Worm (Caenorhabditis elegans) whole organism, L4 larva: ENCODE measurements around the gene elp-1.

Source experiments
- F10B5.3 ChIP-seq: sonication (generic microtip); optimal IDR thresholded peaks from 2 replicates; lab custom pipeline; 2016; ENCODE audit warnings: mild to moderate bottlenecking, missing genetic modification characterization, missing compliant biosample characterization
- F49E8.2 ChIP-seq: sonication (generic microtip); optimal IDR thresholded peaks from 2 replicates; lab custom pipeline; 2016; ENCODE audit warnings: missing compliant biosample characterization, mild to moderate bottlenecking, missing genetic modification characterization, borderline replicate concordance
- T26A8.4 ChIP-seq: fragments of 200-800 bp; sonication (Bioruptor generic); IDR thresholded peaks from 2 replicates; pipeline ENCODE4 v1.3.6; 2022; ENCODE audit warnings: missing genetic modification characterization, missing compliant biosample characterization
- Y105C5A.15 ChIP-seq: fragments of 200-800 bp; sonication (Bioruptor generic); IDR thresholded peaks from 2 replicates; pipeline ENCODE4 v1.3.6; 2022; ENCODE audit warnings: missing genetic modification characterization, missing compliant biosample characterization
- Y48G9A.11 ChIP-seq: fragments of 200-800 bp; sonication (Bioruptor generic); IDR thresholded peaks from 2 replicates; pipeline ENCODE4 v1.3.6; 2022; ENCODE audit warnings: missing genetic modification reagents, missing genetic modification characterization, missing compliant biosample characterization
- Y75B8A.6 ChIP-seq: fragments of 200-800 bp; sonication (Bioruptor generic); IDR thresholded peaks from 2 replicates; pipeline ENCODE4 v1.3.6; 2022; ENCODE audit warnings: missing genetic modification reagents, missing genetic modification characterization, missing compliant biosample characterization
- ZK337.2 ChIP-seq: fragments of 200-800 bp; sonication (Bioruptor generic); IDR thresholded peaks from 2 replicates; pipeline ENCODE4 v1.3.6; 2022; ENCODE audit warnings: missing genetic modification reagents, missing genetic modification characterization, missing compliant biosample characterization
- ZK546.5 ChIP-seq, 2 experiments: sonication (generic microtip); optimal IDR thresholded peaks; 2 replicates each; lab custom pipeline; 2017; ENCODE audit warnings: missing biosample characterization in 2 of 2, missing genetic modification characterization in 2 of 2
- ama-1 ChIP-seq: fragments of 150-350 bp; optimal IDR thresholded peaks from 2 replicates; lab custom pipeline; 2014; ENCODE audit warnings: inconsistent platforms, mixed read lengths
- arid-1 ChIP-seq: fragments of 200-800 bp; sonication (Bioruptor generic); conservative IDR thresholded peaks from 2 replicates; pipeline ENCODE4 v1.3.6; 2022; ENCODE audit warnings: missing genetic modification reagents, missing genetic modification characterization, missing compliant biosample characterization
- attf-4 ChIP-seq: sonication (generic microtip); optimal IDR thresholded peaks from 3 replicates; lab custom pipeline; 2017; ENCODE audit warnings: missing biosample characterization, missing genetic modification characterization
- ceh-20 ChIP-seq: fragments of 200-800 bp; sonication (Bioruptor generic); IDR thresholded peaks from 2 replicates; pipeline ENCODE4 v1.3.6; 2022; ENCODE audit warnings: missing genetic modification reagents, missing genetic modification characterization, missing compliant biosample characterization
- ceh-28 ChIP-seq: fragments of 150-350 bp; optimal IDR thresholded peaks from 2 replicates; lab custom pipeline; 2014; ENCODE audit warnings: missing biosample characterization, missing genetic modification reagents, missing genetic modification characterization
- ceh-32 ChIP-seq: sonication (generic microtip); optimal IDR thresholded peaks from 2 replicates; lab custom pipeline; 2016; ENCODE audit warnings: mild to moderate bottlenecking, missing genetic modification characterization, missing compliant biosample characterization; ENCODE audit not compliant: poor library complexity
- ceh-62 ChIP-seq: sonication (generic microtip); optimal IDR thresholded peaks from 2 replicates; lab custom pipeline; 2017; ENCODE audit warnings: missing biosample characterization, missing genetic modification characterization
- ces-1 ChIP-seq: fragments of 150-350 bp; sonication (generic microtip); optimal IDR thresholded peaks from 4 replicates; lab custom pipeline; 2014; ENCODE audit warnings: missing biosample characterization, missing genetic modification reagents, missing genetic modification characterization
- cey-2 ChIP-seq: sonication (generic microtip); optimal IDR thresholded peaks from 3 replicates; lab custom pipeline; 2017; ENCODE audit warnings: missing genetic modification characterization, mild to moderate bottlenecking, missing compliant biosample characterization, antibody characterized with exemption, borderline replicate concordance; ENCODE audit not compliant: insufficient read depth
- daf-12 ChIP-seq: fragments of 150-350 bp; optimal IDR thresholded peaks from 2 replicates; lab custom pipeline; 2014; ENCODE audit warnings: missing biosample characterization, missing genetic modification reagents, missing genetic modification characterization
- daf-19 ChIP-seq: fragments of 200-800 bp; sonication (Bioruptor generic); conservative IDR thresholded peaks from 2 replicates; pipeline ENCODE4 v1.3.6; 2022; ENCODE audit warnings: missing genetic modification characterization, missing compliant biosample characterization
- daf-8 ChIP-seq: fragments of 200-800 bp; sonication (Bioruptor generic); IDR thresholded peaks from 2 replicates; pipeline ENCODE4 v1.3.6; 2022; ENCODE audit warnings: missing genetic modification characterization, missing compliant biosample characterization
- dmd-6 ChIP-seq: fragments of 200-800 bp; sonication (Bioruptor generic); IDR thresholded peaks from 2 replicates; pipeline ENCODE4 v1.3.6; 2022; ENCODE audit warnings: missing genetic modification reagents, missing genetic modification characterization, missing compliant biosample characterization
- dmd-8 ChIP-seq: fragments of 200-800 bp; sonication (Bioruptor generic); IDR thresholded peaks from 2 replicates; pipeline ENCODE4 v1.3.6; 2022; ENCODE audit warnings: missing genetic modification characterization, missing compliant biosample characterization
- dmd-9 ChIP-seq: fragments of 200-800 bp; sonication (Bioruptor generic); IDR thresholded peaks from 2 replicates; pipeline ENCODE4 v1.3.6; 2022; ENCODE audit warnings: missing genetic modification reagents, missing genetic modification characterization, missing compliant biosample characterization
- dpl-1 ChIP-seq: fragments of 150-350 bp; optimal IDR thresholded peaks from 2 replicates; lab custom pipeline; 2014; ENCODE audit warnings: missing biosample characterization, missing genetic modification reagents, missing genetic modification characterization
- duxl-1 ChIP-seq: sonication (generic microtip); optimal IDR thresholded peaks from 2 replicates; lab custom pipeline; 2016; ENCODE audit warnings: mild to moderate bottlenecking, missing genetic modification characterization, moderate library complexity, missing compliant biosample characterization; ENCODE audit not compliant: poor library complexity
- dve-1 ChIP-seq: sonication (generic microtip); optimal IDR thresholded peaks from 2 replicates; lab custom pipeline; 2017; ENCODE audit warnings: antibody characterized with exemption, mild to moderate bottlenecking, missing genetic modification characterization, missing compliant biosample characterization; ENCODE audit not compliant: insufficient read depth
- egl-27 ChIP-seq: sonication (generic microtip); optimal IDR thresholded peaks from 3 replicates; lab custom pipeline; 2017; ENCODE audit warnings: missing biosample characterization, missing genetic modification reagents, missing genetic modification characterization
- egl-43 ChIP-seq: fragments of 200-800 bp; sonication (Bioruptor generic); IDR thresholded peaks from 2 replicates; pipeline ENCODE4 v1.3.6; 2022; ENCODE audit warnings: missing genetic modification reagents, missing genetic modification characterization, missing compliant biosample characterization
- fos-1 ChIP-seq: fragments of 150-350 bp; optimal IDR thresholded peaks from 2 replicates; lab custom pipeline; 2014; ENCODE audit warnings: missing biosample characterization, missing genetic modification characterization
- gei-8 ChIP-seq: fragments of 200-800 bp; sonication (Bioruptor generic); optimal IDR thresholded peaks from 2 replicates; lab custom pipeline; 2018; ENCODE audit warnings: mild to moderate bottlenecking, missing genetic modification characterization, missing compliant biosample characterization
- hif-1 ChIP-seq, 2 experiments: sonication (generic microtip); optimal IDR thresholded peaks; 2 replicates each; lab custom pipeline; 2016 to 2017; ENCODE audit warnings: missing compliant biosample characterization in 2 of 2, missing genetic modification characterization in 2 of 2, missing genetic modification reagents in 2 of 2, missing genotype in 2 of 2, mild to moderate bottlenecking in 1 of 2
- lin-13 ChIP-seq: fragments of 150-350 bp; optimal IDR thresholded peaks from 2 replicates; lab custom pipeline; 2014; ENCODE audit warnings: missing biosample characterization, missing genetic modification reagents, missing genetic modification characterization
- lin-15B ChIP-seq: fragments of 150-350 bp; sonication (generic microtip); optimal IDR thresholded peaks from 3 replicates; lab custom pipeline; 2014; ENCODE audit warnings: missing biosample characterization, missing genetic modification characterization
- lin-29 ChIP-seq: fragments of 200-800 bp; sonication (Bioruptor generic); IDR thresholded peaks from 2 replicates; pipeline ENCODE4 v1.3.6; 2022; ENCODE audit warnings: missing genetic modification reagents, missing genetic modification characterization, missing compliant biosample characterization
- lin-39 ChIP-seq: fragments of 150-350 bp; optimal IDR thresholded peaks from 2 replicates; lab custom pipeline; 2014; ENCODE audit warnings: missing biosample characterization, missing genetic modification reagents, missing genetic modification characterization
- madf-5 ChIP-seq, 2 experiments: fragments of 200-800 bp; sonication (Bioruptor generic); IDR thresholded peaks; 2 replicates each; pipeline ENCODE4 v1.3.6; 2022; ENCODE audit warnings: missing compliant biosample characterization in 2 of 2, missing genetic modification characterization in 2 of 2
- madf-9 ChIP-seq: fragments of 200-800 bp; sonication (Bioruptor generic); conservative IDR thresholded peaks from 2 replicates; pipeline ENCODE4 v1.3.6; 2022; ENCODE audit warnings: missing genetic modification reagents, missing genetic modification characterization, missing compliant biosample characterization
- mdt-29 ChIP-seq: fragments of 200-800 bp; sonication (Bioruptor generic); IDR thresholded peaks from 2 replicates; pipeline ENCODE4 v1.3.6; 2022; ENCODE audit warnings: missing genetic modification reagents, missing genetic modification characterization, missing compliant biosample characterization
- mep-1 ChIP-seq: fragments of 150-350 bp; sonication (generic microtip); optimal IDR thresholded peaks from 3 replicates; lab custom pipeline; 2014; ENCODE audit warnings: missing biosample characterization, missing genetic modification characterization
- nhr-111 ChIP-seq: fragments of 200-800 bp; sonication (Bioruptor generic); optimal IDR thresholded peaks from 2 replicates; lab custom pipeline; 2018; ENCODE audit warnings: mild to moderate bottlenecking, missing genetic modification characterization, missing compliant biosample characterization
- nhr-41 ChIP-seq: fragments of 200-800 bp; sonication (Bioruptor generic); IDR thresholded peaks from 2 replicates; pipeline ENCODE4 v1.3.6; 2022; ENCODE audit warnings: missing genetic modification reagents, missing genetic modification characterization, missing compliant biosample characterization
- nhr-76 ChIP-seq: fragments of 150-350 bp; optimal IDR thresholded peaks from 2 replicates; lab custom pipeline; 2014; ENCODE audit warnings: missing biosample characterization, missing genetic modification characterization
- nhr-77 ChIP-seq: fragments of 150-350 bp; optimal IDR thresholded peaks from 2 replicates; lab custom pipeline; 2014; ENCODE audit warnings: missing biosample characterization, missing genetic modification characterization
- php-3 ChIP-seq: fragments of 200-800 bp; sonication (Bioruptor generic); IDR thresholded peaks from 2 replicates; pipeline ENCODE4 v1.3.6; 2022; ENCODE audit warnings: missing genetic modification reagents, missing genetic modification characterization, missing compliant biosample characterization
- pqm-1 ChIP-seq: sonication (generic microtip); optimal IDR thresholded peaks from 2 replicates; lab custom pipeline; 2017; ENCODE audit warnings: missing biosample characterization, missing genetic modification characterization
- saeg-2 ChIP-seq: fragments of 200-800 bp; sonication (Bioruptor generic); IDR thresholded peaks from 2 replicates; pipeline ENCODE4 v1.3.6; 2022; ENCODE audit warnings: missing genetic modification reagents, missing genetic modification characterization, missing compliant biosample characterization
- skn-1 ChIP-seq: fragments of 150-350 bp; optimal IDR thresholded peaks from 2 replicates; lab custom pipeline; 2014; ENCODE audit warnings: missing biosample characterization, missing genetic modification characterization
- tra-1 ChIP-seq: fragments of 200-800 bp; sonication (Bioruptor generic); IDR thresholded peaks from 2 replicates; pipeline ENCODE4 v1.3.6; 2022; ENCODE audit warnings: missing genetic modification reagents, missing genetic modification characterization, missing compliant biosample characterization
- unc-130 ChIP-seq: sonication (generic microtip); optimal IDR thresholded peaks from 2 replicates; lab custom pipeline; 2016; ENCODE audit warnings: missing genetic modification reagents, missing genetic modification characterization, missing compliant biosample characterization
- zip-2 ChIP-seq: fragments of 150-350 bp; optimal IDR thresholded peaks from 2 replicates; lab custom pipeline; 2014; ENCODE audit warnings: missing biosample characterization, missing genetic modification characterization
- ztf-11 ChIP-seq: fragments of 150-350 bp; optimal IDR thresholded peaks from 2 replicates; lab custom pipeline; 2014; ENCODE audit warnings: missing biosample characterization, missing genetic modification characterization

elp-1 gene

DNA sequence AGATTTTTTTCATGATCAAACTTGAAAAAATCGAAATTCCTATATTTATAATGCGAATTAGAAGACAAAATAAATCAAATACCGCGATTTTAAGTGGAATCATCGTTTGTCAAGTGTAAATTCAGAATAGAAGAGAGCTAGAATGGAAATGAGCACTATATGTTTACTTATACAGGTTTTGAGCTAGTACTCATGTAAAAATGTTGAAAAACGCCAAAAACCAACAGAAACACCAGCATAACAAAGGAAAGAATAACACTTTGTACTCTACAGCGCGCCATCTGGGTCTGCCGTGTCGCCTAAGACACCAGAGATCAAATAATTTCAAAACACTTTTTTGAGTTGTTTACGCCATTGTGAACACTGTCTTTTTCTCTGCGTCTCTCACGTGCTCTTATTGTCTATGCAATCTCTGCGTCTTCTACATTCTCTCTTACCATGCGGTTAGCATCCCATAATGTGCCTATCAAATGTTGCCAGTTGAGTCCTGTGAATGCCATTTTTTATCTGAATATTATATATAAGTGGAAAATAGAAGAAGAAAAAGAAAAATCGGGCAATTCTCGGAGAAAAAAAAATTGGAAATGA, 41.1 kb downstream of the elp-1 start, which contains the start of gene ipla-3 (continued):
- TF ChIP-seq attf-4 (no peak), mdt-29 (GFP tag; lab: Robert Waterston, UW) (no peak), ZK337.2 (GFP tag; lab: Robert Waterston, UW) (no peak), egl-27 (tag; lab: Kevin White, UChicago) (no peak), F49E8.2 (tag; lab: Kevin White, UChicago) (no peak), hif-1 (tag; optimal IDR thresholded peaks at IDR 0.05; lab: Kevin White, UChicago) (peak in 1 of 2 experiments; percentile 48), dpl-1 (GFP tag; lab: Kevin White, UChicago) (peak; percentile 54), lin-39 (tag; lab: Kevin White, UChicago) (no peak), ztf-11 (tag; lab: Kevin White, UChicago) (no peak), daf-12 (tag; lab: Kevin White, UChicago) (no peak), ZK546.5 (tag; optimal IDR thresholded peaks at IDR 0.05; lab: Kevin White, UChicago) (no peak), ceh-32 (tag; lab: Kevin White, UChicago) (no peak), nhr-111 (no peak), gei-8 (GFP tag; lab: Kevin White, UChicago) (no peak), dmd-6 (GFP tag; lab: Robert Waterston, UW) (peak; percentile 97), ama-1 (lab: Kevin White, UChicago) (no peak), dmd-9 (GFP tag; lab: Robert Waterston, UW) (no peak), fos-1 (no peak), daf-19 (GFP tag; lab: Robert Waterston, UW) (no peak), zip-2 (no peak), lin-15B (tag; lab: Kevin White, UChicago) (no peak), nhr-76 (tag; lab: Kevin White, UChicago) (peak; percentile 46), arid-1 (GFP tag; lab: Robert Waterston, UW) (no peak), daf-8 (GFP tag; lab: Robert Waterston, UW) (no peak), tra-1 (GFP tag; lab: Robert Waterston, UW) (0 out of 2 replicates have a peak, but pooled peaks have one; percentile 37), lin-13 (GFP tag; lab: Kevin White, UChicago) (no peak), Y105C5A.15 (GFP tag; lab: Robert Waterston, UW) (no peak), ceh-62 (tag; lab: Kevin White, UChicago) (no peak), dve-1 (peak; percentile 96), duxl-1 (tag; lab: Kevin White, UChicago) (peak; percentile 3), madf-5 (GFP tag; IDR thresholded peaks at IDR 0.05; lab: Robert Waterston, UW) (no peak), egl-43 (0 out of 2 replicates have a peak, but pooled peaks have one; percentile 26), madf-9 (GFP tag; lab: Robert Waterston, UW) (no peak), unc-130 (no peak), ceh-28 (tag; lab: Kevin White, UChicago) (no peak), ceh-20 (GFP tag; lab: Robert Waterston, UW) (peak; percentile 26; the same call in 1 of the 2 replicates), F10B5.3 (tag; lab: Kevin White, UChicago) (no peak), T26A8.4 (GFP tag; lab: Robert Waterston, UW) (peak; percentile 70; the same call in 1 of the 2 replicates), saeg-2 (GFP tag; lab: Robert Waterston, UW) (no peak), Y75B8A.6 (GFP tag; lab: Robert Waterston, UW) (no peak), nhr-77 (peak; percentile 91), nhr-41 (no peak), skn-1 (tag; lab: Kevin White, UChicago) (no peak), php-3 (peak; percentile 72), Y48G9A.11 (GFP tag; lab: Robert Waterston, UW) (no peak), mep-1 (tag; lab: Kevin White, UChicago) (peak; percentile 69), dmd-8 (GFP tag; lab: Robert Waterston, UW) (no peak), ces-1 (no peak), pqm-1 (tag; lab: Kevin White, UChicago) (peak; percentile 81), lin-29 (GFP tag; lab: Robert Waterston, UW) (no peak), cey-2 (tag; lab: Kevin White, UChicago) (no peak)
